Worm (Caenorhabditis elegans): ENCODE results near the gene ZK596.2.
A peak's percentile ranks its signal among the peaks of the same experiment; 100 is the strongest.

The ZK596.2 gene

DNA sequence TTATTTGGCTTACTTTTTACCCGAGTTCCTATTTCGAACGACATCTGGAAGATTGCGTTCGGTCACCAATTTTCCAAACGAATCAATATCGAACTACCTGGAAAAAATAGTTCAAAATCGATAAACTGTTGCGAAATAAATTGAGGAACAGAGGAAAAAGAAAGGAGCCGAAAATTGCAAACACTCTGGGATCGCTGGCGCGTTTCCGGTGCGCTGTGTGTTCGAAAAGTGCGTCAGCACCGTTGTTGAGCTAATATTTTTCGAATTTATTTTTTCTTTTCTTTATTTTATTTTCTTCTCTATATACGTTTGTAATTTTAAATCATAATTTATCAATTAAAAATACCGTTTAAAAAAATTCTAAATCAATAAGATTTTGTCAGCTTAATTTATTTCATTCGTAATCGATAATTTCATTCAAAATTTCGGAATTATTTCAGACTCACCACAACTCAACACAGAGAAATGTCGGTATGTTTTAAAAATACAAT is 24.0 kb upstream of the ZK596.2 start, which contains the start of the genes dnc-1 and lsm-7:
Gene dnc-1, minus strand, starts transcription at position 142 of the 491 bp plus-strand sequence.
Gene lsm-7, plus strand, starts transcription at position 441 of the 491 bp plus-strand sequence.
- TF ChIP-seq ets-4 (GFP tag; optimal IDR thresholded peaks at IDR 0.05) (no peak), ceh-100 (GFP tag; IDR thresholded peaks at IDR 0.05) (no peak), ceh-27 (GFP tag; optimal IDR thresholded peaks at IDR 0.05) (peak; percentile 3), tbp1 (GFP tag; optimal IDR thresholded peaks at IDR 0.05) (peak; percentile 51), lsl-1 (GFP tag; optimal IDR thresholded peaks at IDR 0.05) (peak; percentile 51), lin-35 (GFP tag; optimal IDR thresholded peaks at IDR 0.05) (peak in 1 of 3 experiments; percentile 69), B0035.1 (tag; optimal IDR thresholded peaks at IDR 0.05) (no peak), somi-1 (GFP tag; optimal IDR thresholded peaks at IDR 0.05) (peak; percentile 52), gei-17 (GFP tag; optimal IDR thresholded peaks at IDR 0.05) (no peak), Y53F4B.3 (GFP tag; IDR thresholded peaks at IDR 0.05) (no peak), sptf-2 (GFP tag; optimal IDR thresholded peaks at IDR 0.05) (no peak), B0336.3 (GFP tag; IDR thresholded peaks at IDR 0.05) (no peak; the same call in 1 of the 2 replicates), ekl-4 (GFP tag; IDR thresholded peaks at IDR 0.05) (0 out of 2 replicates have a peak, but pooled peaks have one; percentile 13), nhr-27 (tag; optimal IDR thresholded peaks at IDR 0.05) (no peak), ama-1 (optimal IDR thresholded peaks at IDR 0.05) (no peak), ama-1 (GFP tag; optimal IDR thresholded peaks at IDR 0.05) (peak in 1 of 2 experiments; percentile 22), pbrm-1 (GFP tag; IDR thresholded peaks at IDR 0.05) (peak; percentile 64; the same call in 1 of the 2 replicates), chd-7 (tag; optimal IDR thresholded peaks at IDR 0.05) (no peak), dpl-1 (GFP tag; optimal IDR thresholded peaks at IDR 0.05) (peak; percentile 56), Y53G8AR.9 (GFP tag; conservative IDR thresholded peaks at IDR 0.05) (peak; percentile 67), madf-6 (GFP tag; IDR thresholded peaks at IDR 0.05) (peak; percentile 64; the same call in 1 of the 2 replicates), nfyb-1 (GFP tag; IDR thresholded peaks at IDR 0.05) (peak; percentile 56), B0019.2 (GFP tag; conservative IDR thresholded peaks at IDR 0.05) (0 out of 2 replicates have a peak, but pooled peaks have one; percentile 6), nfya-1 (tag; optimal IDR thresholded peaks at IDR 0.05; ENCODE audit: borderline replicate concordance, insufficient read depth) (no peak), lir-1 (GFP tag; conservative IDR thresholded peaks at IDR 0.05) (no peak), snpc-1.3 (tag; optimal IDR thresholded peaks at IDR 0.05; ENCODE audit: insufficient read depth) (peak; percentile 23), attf-5 (GFP tag; optimal IDR thresholded peaks at IDR 0.05) (peak; percentile 96), F10E7.11 (tag; optimal IDR thresholded peaks at IDR 0.05) (no peak), rpc-1 (optimal IDR thresholded peaks at IDR 0.05) (no peak), rpc-1 (tag; optimal IDR thresholded peaks at IDR 0.05) (no peak), unc-62 (GFP tag; optimal IDR thresholded peaks at IDR 0.05) (no peak), lin-26 (GFP tag; IDR thresholded peaks at IDR 0.05) (peak; percentile 59; the same call in 1 of the 2 replicates), dox-1 (GFP tag; IDR thresholded peaks at IDR 0.05) (peak; percentile 85), pha-4 (tag; optimal IDR thresholded peaks at IDR 0.05) (peak; percentile 64), nhr-179 (tag; optimal IDR thresholded peaks at IDR 0.05) (no peak), let-526 (GFP tag; IDR thresholded peaks at IDR 0.05) (no peak), hmg-20 (GFP tag; IDR thresholded peaks at IDR 0.05) (no peak), ztf-18 (tag; optimal IDR thresholded peaks at IDR 0.05) (peak; percentile 94), efl-1 (GFP tag; optimal IDR thresholded peaks at IDR 0.05) (no peak), Y67H2A.10 (GFP tag; conservative IDR thresholded peaks at IDR 0.05) (0 out of 2 replicates have a peak, but pooled peaks have one; percentile 34), ztf-26 (tag; optimal IDR thresholded peaks at IDR 0.05) (peak; percentile 57), fkh-3 (tag; optimal IDR thresholded peaks at IDR 0.05) (no peak), egl-44 (GFP tag; IDR thresholded peaks at IDR 0.05) (0 out of 2 replicates have a peak, but pooled peaks have one; percentile 31), let-607 (tag; optimal IDR thresholded peaks at IDR 0.05) (peak; percentile 19 to 25), snpc-4 (GFP tag; optimal IDR thresholded peaks at IDR 0.05) (no peak), snpc-4 (tag; optimal IDR thresholded peaks at IDR 0.05) (peak; percentile 1 to 54 (median 45)), lin-40 (tag; optimal IDR thresholded peaks at IDR 0.05) (peak; percentile 26), him-1 (tag; optimal IDR thresholded peaks at IDR 0.05) (no peak), sea-2 (GFP tag; IDR thresholded peaks at IDR 0.05) (no peak)

All from whole organism, young adult.